Worm (Caenorhabditis elegans): ENCODE measurements around the gene nep-8.
A peak's percentile ranks its signal among the peaks of the same experiment; 100 is the strongest.

The nep-8 gene

ce11 chrII:3376789-3377188 is 26.8 kb upstream of the nep-8 start, which contains the start of gene bath-9:
Gene bath-9, plus strand, starts transcription at chrII:3377089.
- no peak for TF ChIP-seq ceh-43 (GFP tag; optimal IDR thresholded peaks at IDR 0.05)
- peak; percentile 8 for TF ChIP-seq nhr-2 (tag; optimal IDR thresholded peaks at IDR 0.05)
- no peak for TF ChIP-seq tbx-8 (GFP tag; optimal IDR thresholded peaks at IDR 0.05)
- TF ChIP-seq nhr-76 (tag; optimal IDR thresholded peaks at IDR 0.05), result no peak

- no peak for TF ChIP-seq zip-8 (tag; optimal IDR thresholded peaks at IDR 0.05)
- TF ChIP-seq snpc-4 (tag; optimal IDR thresholded peaks at IDR 0.05), result no peak
- no peak for TF ChIP-seq elt-1 (tag; optimal IDR thresholded peaks at IDR 0.05; ENCODE audit: borderline replicate concordance, insufficient read depth)
- no peak for TF ChIP-seq lin-32 (GFP tag; optimal IDR thresholded peaks at IDR 0.05)
- no peak for TF ChIP-seq lsy-2 (tag; optimal IDR thresholded peaks at IDR 0.05)
- TF ChIP-seq pha-4 (tag; optimal IDR thresholded peaks at IDR 0.05), result no peak
- TF ChIP-seq unc-62 (GFP tag; optimal IDR thresholded peaks at IDR 0.05), result no peak
- no peak for TF ChIP-seq sem-2 (GFP tag; optimal IDR thresholded peaks at IDR 0.05)
- no peak for TF ChIP-seq nhr-2 (tag; optimal IDR thresholded peaks at IDR 0.05)
- no peak for TF ChIP-seq tbx-8 (GFP tag; optimal IDR thresholded peaks at IDR 0.05)
- no peak for TF ChIP-seq M03D4.4 (tag; optimal IDR thresholded peaks at IDR 0.05)
- no peak for TF ChIP-seq ztf-11 (tag; optimal IDR thresholded peaks at IDR 0.05)
Measured at ce11 chrII:3378275-3378674, 25.4 kb upstream of the nep-8 start, which contains the start of gene Y49F6C.2. Gene Y49F6C.2, plus strand, starts transcription at chrII:3378575.

ce11 chrII:3381510-3381909 is 22.1 kb upstream of the nep-8 start, which contains the start of gene T06D4.1:
Gene T06D4.1, plus strand, starts transcription at chrII:3381830.
- TF ChIP-seq unc-120 (tag; optimal IDR thresholded peaks at IDR 0.05; ENCODE audit: poor library complexity, severe bottlenecking) (no peak), nhr-76 (tag; optimal IDR thresholded peaks at IDR 0.05) (no peak), tbx-8 (GFP tag; optimal IDR thresholded peaks at IDR 0.05) (no peak), ceh-43 (GFP tag; optimal IDR thresholded peaks at IDR 0.05) (no peak), drap-1 (GFP tag; optimal IDR thresholded peaks at IDR 0.05) (no peak), ceh-39 (tag; optimal IDR thresholded peaks at IDR 0.05) (no peak), mab-5 (tag; optimal IDR thresholded peaks at IDR 0.05) (no peak), blmp-1 (tag; optimal IDR thresholded peaks at IDR 0.05) (no peak), sem-2 (GFP tag; optimal IDR thresholded peaks at IDR 0.05) (no peak), ceh-83 (GFP tag; optimal IDR thresholded peaks at IDR 0.05) (no peak), mls-2 (tag; optimal IDR thresholded peaks at IDR 0.05) (no peak), ztf-11 (tag; optimal IDR thresholded peaks at IDR 0.05) (no peak), lsy-2 (tag; optimal IDR thresholded peaks at IDR 0.05) (no peak)

ce11 chrII:3383116-3383515 is 20.5 kb upstream of the nep-8 start:
- TF ChIP-seq ceh-39 (tag; optimal IDR thresholded peaks at IDR 0.05), result no peak
- TF ChIP-seq unc-62 (GFP tag; optimal IDR thresholded peaks at IDR 0.05), result no peak
- TF ChIP-seq ceh-83 (GFP tag; optimal IDR thresholded peaks at IDR 0.05), result no peak
- TF ChIP-seq sem-2 (GFP tag; optimal IDR thresholded peaks at IDR 0.05), result no peak
- no peak for TF ChIP-seq unc-120 (tag; optimal IDR thresholded peaks at IDR 0.05; ENCODE audit: poor library complexity, severe bottlenecking)

ce11 chrII:3385736-3386135 is 17.9 kb upstream of the nep-8 start, which contains the start of gene T06D4.2:
Gene T06D4.2, minus strand, starts transcription at chrII:3385905.
- TF ChIP-seq ceh-39 (tag; optimal IDR thresholded peaks at IDR 0.05) (no peak), unc-120 (tag; optimal IDR thresholded peaks at IDR 0.05; ENCODE audit: poor library complexity, severe bottlenecking) (no peak), hlh-1 (tag; optimal IDR thresholded peaks at IDR 0.05) (no peak), nhr-12 (tag; optimal IDR thresholded peaks at IDR 0.05) (no peak), nhr-237 (tag; optimal IDR thresholded peaks at IDR 0.05) (no peak), ceh-83 (GFP tag; optimal IDR thresholded peaks at IDR 0.05) (no peak), blmp-1 (tag; optimal IDR thresholded peaks at IDR 0.05) (no peak), nhr-2 (tag; optimal IDR thresholded peaks at IDR 0.05) (no peak), nhr-28 (tag; optimal IDR thresholded peaks at IDR 0.05) (no peak), bed-3 (GFP tag; optimal IDR thresholded peaks at IDR 0.05) (no peak), lin-13 (tag; optimal IDR thresholded peaks at IDR 0.05) (no peak), ham-2 (GFP tag; optimal IDR thresholded peaks at IDR 0.05) (no peak), mls-2 (tag; optimal IDR thresholded peaks at IDR 0.05) (no peak), zip-8 (tag; optimal IDR thresholded peaks at IDR 0.05) (no peak), M03D4.4 (tag; optimal IDR thresholded peaks at IDR 0.05) (no peak), snpc-4 (tag; optimal IDR thresholded peaks at IDR 0.05) (no peak), unc-39 (tag; optimal IDR thresholded peaks at IDR 0.05) (no peak), elt-3 (tag; optimal IDR thresholded peaks at IDR 0.05) (no peak), ces-1 (GFP tag; optimal IDR thresholded peaks at IDR 0.05) (no peak), nhr-76 (tag; optimal IDR thresholded peaks at IDR 0.05) (no peak)
